Worm (Caenorhabditis elegans) whole organism, L2 larva: Measurements from ENCODE around the gene rpl-36.A.

Source experiments
- aly-2 ChIP-seq: fragments of 150-350 bp; optimal IDR thresholded peaks from 2 replicates; lab custom pipeline; 2014; ENCODE audit warnings: missing biosample characterization, missing genetic modification characterization
- ama-1 ChIP-seq: fragments of 150-350 bp; optimal IDR thresholded peaks from 2 replicates; lab custom pipeline; 2018; ENCODE audit warnings: inconsistent platforms
- lin-11 ChIP-seq: fragments of 150-350 bp; sonication (generic microtip); optimal IDR thresholded peaks from 2 replicates; lab custom pipeline; 2014; ENCODE audit warnings: missing biosample characterization, missing genetic modification characterization, inconsistent platforms, mixed read lengths
- nhr-12 ChIP-seq: fragments of 150-350 bp; optimal IDR thresholded peaks from 2 replicates; lab custom pipeline; 2014; ENCODE audit warnings: missing biosample characterization, missing genetic modification characterization
- nhr-237 ChIP-seq: fragments of 150-350 bp; optimal IDR thresholded peaks from 2 replicates; lab custom pipeline; 2014; ENCODE audit warnings: missing biosample characterization, missing genetic modification characterization
- snpc-4 ChIP-seq: fragments of 150-350 bp; optimal IDR thresholded peaks from 2 replicates; lab custom pipeline; 2014; ENCODE audit warnings: missing biosample characterization, missing genetic modification characterization
- unc-62 ChIP-seq: fragments of 150-350 bp; optimal IDR thresholded peaks from 2 replicates; lab custom pipeline; 2014; ENCODE audit warnings: missing biosample characterization, missing genetic modification reagents, missing genetic modification characterization
- zag-1 ChIP-seq: fragments of 150-350 bp; optimal IDR thresholded peaks from 2 replicates; lab custom pipeline; 2014; ENCODE audit warnings: missing biosample characterization, missing genetic modification characterization
- ztf-11 ChIP-seq: sonication (generic microtip); optimal IDR thresholded peaks from 2 replicates; lab custom pipeline; 2017; ENCODE audit warnings: missing biosample characterization, missing genetic modification characterization

ce11 chrII:11111107-11111506 lies 14.1 kb upstream of the rpl-36.A start, which contains the start of gene glb-4:
- TF ChIP-seq ama-1 (lab: Kevin White, UChicago) (no peak), nhr-237 (tag; lab: Kevin White, UChicago) (no peak), snpc-4 (no peak), zag-1 (tag; lab: Kevin White, UChicago) (no peak), nhr-12 (tag; lab: Kevin White, UChicago) (no peak), ztf-11 (tag; lab: Kevin White, UChicago) (no peak), unc-62 (no peak), lin-11 (tag; lab: Kevin White, UChicago) (no peak), aly-2 (no peak)
